Worm (Caenorhabditis elegans): Measurements from ENCODE around the gene C24G6.8.

Gene C24G6.8

ce11 chrV:5536240-5536811 lies 652 bp upstream of the C24G6.8 start, which contains the start of the genes cox-16 and syp-2:
TSS of gene cox-16 (minus strand) at chrV:5536243.
TSS of gene syp-2 (plus strand) at chrV:5536487.
- TF ChIP-seq unc-62 (GFP tag; optimal IDR thresholded peaks at IDR 0.05), result no peak

DNA sequence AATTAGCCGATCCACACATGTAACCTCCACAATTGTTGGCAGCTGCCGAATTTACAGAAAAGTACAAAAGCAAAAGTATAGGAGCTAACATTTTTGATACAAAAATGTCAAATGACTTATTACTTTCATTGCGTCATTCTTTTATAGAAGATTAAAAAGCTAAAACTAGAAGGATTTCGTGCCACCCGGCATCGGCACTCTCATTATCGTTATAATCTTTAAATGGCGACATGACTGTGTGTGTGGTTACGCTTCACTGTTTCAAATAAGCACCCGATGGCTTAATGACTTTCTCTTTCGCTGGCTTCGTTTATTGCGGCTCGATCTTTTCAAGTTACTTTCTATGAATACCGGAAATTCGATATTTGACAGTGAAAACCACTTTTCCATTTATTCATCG lies 1.9 kb downstream of the C24G6.8 start, which contains the start of gene grl-1:
Gene grl-1 (minus strand): TSS at position 101 of the 400 bp plus-strand sequence.
- TF ChIP-seq unc-62 (GFP tag; optimal IDR thresholded peaks at IDR 0.05), result no peak

ce11 chrV:5527694-5528093 lies 8.0 kb downstream of the C24G6.8 start:
- no peak for TF ChIP-seq unc-62 (GFP tag; optimal IDR thresholded peaks at IDR 0.05)

ce11 chrV:5525208-5525607 lies 10.5 kb downstream of the C24G6.8 start:
- TF ChIP-seq unc-62 (GFP tag; optimal IDR thresholded peaks at IDR 0.05), result no peak

DNA sequence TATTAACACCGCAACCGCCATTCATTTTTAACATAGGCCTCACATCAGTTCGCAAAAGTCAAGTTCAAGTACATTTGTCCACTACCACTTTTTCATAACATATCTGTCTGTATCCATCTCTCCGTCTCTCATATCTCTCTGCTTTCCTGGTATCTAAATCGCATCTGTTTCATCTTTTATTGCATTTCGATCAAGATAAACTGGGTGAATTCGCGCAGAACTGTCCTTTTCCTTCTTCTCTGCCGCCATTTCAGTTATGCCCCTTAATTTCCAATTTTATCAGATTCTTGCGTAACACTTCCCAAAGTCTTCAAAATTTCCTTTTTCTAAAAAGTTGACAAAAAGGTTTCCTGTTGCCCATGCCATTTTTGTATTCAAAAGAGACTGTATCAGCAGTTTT lies 12.4 kb downstream of the C24G6.8 start:
- TF ChIP-seq unc-62 (GFP tag; optimal IDR thresholded peaks at IDR 0.05), result no peak

ce11 chrV:5521735-5522241 lies 13.9 kb downstream of the C24G6.8 start, which contains the start of gene hir-1:
TSS of gene hir-1 (plus strand) at chrV:5522139.
- TF ChIP-seq unc-62 (GFP tag; optimal IDR thresholded peaks at IDR 0.05), result no peak

- TF ChIP-seq unc-62 (GFP tag; optimal IDR thresholded peaks at IDR 0.05), result no peak
These were observed 21.9 kb downstream of the C24G6.8 start, which contains the start of the genes hpo-15 and mms-19 for ce11 chrV:5513630-5514378. TSS of gene hpo-15 (minus strand) at chrV:5513830. TSS of gene mms-19 (plus strand) at chrV:5514348.

DNA sequence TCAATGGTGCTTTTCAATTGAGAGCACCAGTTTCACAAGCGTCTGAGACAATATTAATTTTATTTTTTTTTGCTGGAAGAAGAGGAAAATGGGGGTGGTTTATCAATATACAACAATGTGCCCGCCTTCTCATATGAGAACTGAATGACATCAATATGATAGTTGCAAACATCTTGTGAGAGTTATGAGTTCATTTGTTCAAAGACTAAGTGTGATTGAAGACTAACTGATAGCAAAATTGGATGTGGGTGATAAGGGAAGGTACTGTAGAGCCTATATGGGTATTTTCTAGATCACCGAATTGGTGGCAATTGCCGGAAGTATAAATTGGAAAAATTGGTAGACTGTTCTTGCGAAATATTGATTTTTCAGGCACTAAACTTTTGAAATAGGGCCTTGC lies 23.1 kb downstream of the C24G6.8 start:
- TF ChIP-seq unc-62 (GFP tag; optimal IDR thresholded peaks at IDR 0.05), result no peak

DNA sequence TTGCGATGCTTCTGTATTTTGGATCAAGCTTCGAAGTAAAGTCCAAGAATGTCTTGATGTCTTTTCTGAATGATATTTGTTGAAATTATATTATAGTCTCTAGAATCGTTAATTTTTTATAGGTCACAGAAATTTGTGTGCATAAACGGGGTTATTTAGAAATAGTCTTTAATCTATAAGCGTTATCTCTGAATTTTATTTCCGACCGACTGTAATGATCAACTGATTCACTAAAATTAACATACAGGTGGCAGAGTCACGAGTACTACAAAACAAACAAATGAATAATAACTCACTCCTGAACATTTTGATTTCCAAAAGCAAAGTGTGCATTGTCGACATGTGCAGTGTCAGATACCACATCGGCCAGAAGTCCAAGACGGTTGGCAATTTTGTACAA lies 24.0 kb downstream of the C24G6.8 start:
- TF ChIP-seq unc-62 (GFP tag; optimal IDR thresholded peaks at IDR 0.05), result no peak

ce11 chrV:5509966-5510365 lies 25.7 kb downstream of the C24G6.8 start:
- TF ChIP-seq unc-62 (GFP tag; optimal IDR thresholded peaks at IDR 0.05), result no peak

DNA sequence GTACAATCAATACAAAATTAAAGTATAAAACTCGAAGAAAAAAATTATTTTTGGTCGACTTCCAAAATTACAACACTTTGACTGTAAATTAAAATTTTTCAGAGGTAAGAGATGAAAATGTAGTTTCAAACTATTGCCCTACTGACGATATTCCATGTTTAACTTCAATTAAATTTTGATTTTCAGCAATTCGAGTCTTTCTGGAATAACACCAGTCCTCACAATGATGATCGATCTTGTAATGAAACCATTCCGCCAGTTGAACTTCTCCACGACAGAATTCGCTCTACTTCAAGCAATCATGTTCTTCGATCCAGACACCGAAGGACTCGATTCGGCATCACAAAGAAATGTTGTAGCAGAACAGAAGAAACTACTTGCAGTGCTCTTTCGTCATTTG lies 26.5 kb downstream of the C24G6.8 start:
- TF ChIP-seq unc-62 (GFP tag; optimal IDR thresholded peaks at IDR 0.05), result no peak

- no peak for TF ChIP-seq unc-62 (GFP tag; optimal IDR thresholded peaks at IDR 0.05)
These were observed 30.7 kb downstream of the C24G6.8 start, which contains the start of the genes dnj-19 and nhr-47 for ce11 chrV:5504807-5505442. TSS of gene dnj-19 (minus strand) at chrV:5504857. TSS of gene nhr-47 (plus strand) at chrV:5505253.

DNA sequence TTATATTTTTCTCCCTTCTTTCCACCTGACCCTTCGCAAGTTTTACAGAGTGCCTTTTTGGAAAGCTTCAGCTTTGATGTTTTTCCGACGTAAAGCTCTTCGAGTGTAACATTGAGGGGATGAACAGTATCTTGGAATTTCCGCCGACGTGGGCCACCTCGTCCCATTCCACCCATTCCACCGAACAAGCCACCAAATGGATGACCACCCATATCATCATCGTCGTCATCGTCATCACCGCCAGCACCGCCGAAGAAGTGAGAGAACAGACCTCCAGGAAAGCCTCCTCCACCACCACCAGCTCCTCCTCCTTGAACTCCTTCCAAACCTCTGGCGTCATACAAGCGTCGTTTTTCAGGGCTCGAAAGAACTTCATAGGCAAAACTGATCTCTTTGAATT lies 31.4 kb downstream of the C24G6.8 start:
- no peak for TF ChIP-seq unc-62 (GFP tag; optimal IDR thresholded peaks at IDR 0.05)

DNA sequence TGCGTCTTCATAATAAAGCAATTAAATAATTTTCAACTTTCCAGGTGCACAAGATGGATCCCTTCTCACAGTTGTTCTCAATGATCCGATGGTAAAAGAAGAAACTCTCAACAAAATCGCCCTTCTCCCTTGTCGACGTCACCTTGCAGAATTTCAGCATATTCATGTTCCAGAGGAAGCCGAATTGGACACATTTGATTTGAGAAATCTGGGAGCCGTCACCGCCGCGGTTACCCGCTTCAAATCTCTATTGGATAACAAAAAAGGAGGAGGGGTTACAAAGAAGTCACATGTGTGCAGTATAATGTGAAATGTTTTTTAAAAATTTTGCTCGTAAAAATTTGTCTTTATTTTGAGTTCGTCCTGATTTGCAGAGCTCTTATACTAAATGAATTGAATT lies 33.0 kb downstream of the C24G6.8 start:
- no peak for TF ChIP-seq unc-62 (GFP tag; optimal IDR thresholded peaks at IDR 0.05)

DNA sequence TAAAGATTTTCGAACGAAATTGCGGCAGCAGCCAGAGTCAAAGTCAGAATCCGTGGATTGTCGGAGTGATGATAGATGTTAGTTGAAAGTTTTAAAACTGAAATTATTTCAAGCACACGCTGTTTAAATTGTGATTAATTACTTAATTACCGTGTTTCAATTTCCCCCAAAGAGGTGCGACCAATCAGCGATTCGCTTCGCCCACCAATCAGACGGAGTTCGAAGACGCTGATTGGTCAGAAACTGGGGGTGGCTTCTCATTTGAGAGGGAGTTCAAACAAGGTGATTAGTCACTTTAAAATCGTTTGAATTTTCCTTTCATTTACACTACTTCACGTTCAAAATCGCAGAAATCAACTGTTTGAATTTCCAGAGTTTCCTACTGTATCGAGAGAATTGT lies 36.2 kb downstream of the C24G6.8 start:
- TF ChIP-seq unc-62 (GFP tag; optimal IDR thresholded peaks at IDR 0.05), result no peak

- TF ChIP-seq unc-62 (GFP tag; optimal IDR thresholded peaks at IDR 0.05), result no peak
These were observed 42.2 kb downstream of the C24G6.8 start, which contains the start of gene T05C3.2 for ce11 chrV:5493447-5493846. TSS of gene T05C3.2 (plus strand) at chrV:5493747.
